Worm (Caenorhabditis elegans) whole organism, L1 larva: ENCODE results near the gene gbh-2.

Experiments used
- F16B12.6 ChIP-seq: fragments of 150-350 bp; optimal IDR thresholded peaks from 2 replicates; lab custom pipeline; 2014; ENCODE audit warnings: missing biosample characterization, missing genetic modification characterization
- alr-1 ChIP-seq: fragments of 200-800 bp; sonication (Bioruptor generic); optimal IDR thresholded peaks from 2 replicates; lab custom pipeline; 2018; ENCODE audit warnings: borderline replicate concordance, mild to moderate bottlenecking, missing genetic modification characterization, missing compliant biosample characterization
- blmp-1 ChIP-seq: fragments of 150-350 bp; optimal IDR thresholded peaks from 2 replicates; lab custom pipeline; 2014; ENCODE audit warnings: missing biosample characterization, missing genetic modification characterization
- ceh-88 ChIP-seq: fragments of 200-800 bp; sonication (Bioruptor generic); IDR thresholded peaks from 2 replicates; pipeline ENCODE4 v1.3.6; 2022; ENCODE audit warnings: missing genetic modification characterization, missing compliant biosample characterization
- efl-1 ChIP-seq, 4 experiments: fragments of 150-350 bp; optimal IDR thresholded peaks in 3 of 4; peaks in 1 of 4; 1 replicate in 1 of 4; 2 replicates in 3 of 4; lab custom pipeline; 2014; ENCODE audit warnings: missing biosample characterization in 2 of 4, missing genetic modification characterization in 2 of 4, missing genetic modification reagents in 2 of 4
- efl-3 ChIP-seq: fragments of 200-800 bp; sonication (Bioruptor generic); optimal IDR thresholded peaks from 2 replicates; lab custom pipeline; 2018; ENCODE audit warnings: mild to moderate bottlenecking, missing genetic modification characterization, missing compliant biosample characterization
- egl-13 ChIP-seq: sonication (generic microtip); optimal IDR thresholded peaks from 2 replicates; lab custom pipeline; 2016; ENCODE audit warnings: missing genotype, missing genetic modification reagents, missing genetic modification characterization, missing compliant biosample characterization
- elt-2 ChIP-seq: sonication (generic microtip); optimal IDR thresholded peaks from 2 replicates; lab custom pipeline; 2016; ENCODE audit warnings: missing genetic modification characterization, mild to moderate bottlenecking, inconsistent platforms, missing compliant biosample characterization, missing genetic modification reagents
- ets-5 ChIP-seq: fragments of 200-800 bp; sonication (Bioruptor generic); IDR thresholded peaks from 2 replicates; pipeline ENCODE4 v1.3.6; 2022; ENCODE audit warnings: missing genetic modification characterization, missing compliant biosample characterization
- grh-1 ChIP-seq: fragments of 200-800 bp; sonication (Bioruptor generic); IDR thresholded peaks from 2 replicates; pipeline ENCODE4 v1.3.6; 2022; ENCODE audit warnings: missing genetic modification reagents, missing genetic modification characterization, missing compliant biosample characterization
- hlh-4 ChIP-seq: sonication (generic microtip); optimal IDR thresholded peaks from 2 replicates; lab custom pipeline; 2016; ENCODE audit warnings: mild to moderate bottlenecking, missing genetic modification characterization, missing compliant biosample characterization
- hpl-2 ChIP-seq: fragments of 150-350 bp; optimal IDR thresholded peaks from 2 replicates; lab custom pipeline; 2014; ENCODE audit warnings: missing biosample characterization, missing genetic modification reagents, missing genetic modification characterization
- lin-35 ChIP-seq, 2 experiments: fragments of 150-350 bp; optimal IDR thresholded peaks; 2 replicates each; lab custom pipeline; 2014; ENCODE audit warnings: missing biosample characterization in 2 of 2, missing genetic modification characterization in 2 of 2, missing genetic modification reagents in 2 of 2
- mef-2 ChIP-seq: fragments of 150-350 bp; optimal IDR thresholded peaks from 2 replicates; lab custom pipeline; 2014; ENCODE audit warnings: missing biosample characterization, missing genetic modification characterization
- nhr-77 ChIP-seq: fragments of 150-350 bp; optimal IDR thresholded peaks from 2 replicates; lab custom pipeline; 2014; ENCODE audit warnings: missing biosample characterization, missing genetic modification characterization
- nhr-85 ChIP-seq: sonication (generic microtip); peaks from one replicate; lab custom pipeline; 2016; ENCODE audit warnings: missing genetic modification characterization, inconsistent platforms, missing compliant biosample characterization
- rnt-1 ChIP-seq: sonication (generic microtip); optimal IDR thresholded peaks from 2 replicates; lab custom pipeline; 2016; ENCODE audit warnings: mild to moderate bottlenecking, missing genetic modification characterization, moderate library complexity, missing compliant biosample characterization
- skn-1 ChIP-seq: fragments of 150-350 bp; optimal IDR thresholded peaks from 2 replicates; lab custom pipeline; 2014; ENCODE audit warnings: missing biosample characterization, missing genetic modification characterization
- snpc-4 ChIP-seq: fragments of 150-350 bp; optimal IDR thresholded peaks from 2 replicates; lab custom pipeline; 2014; ENCODE audit warnings: missing biosample characterization, missing genetic modification characterization
- snu-23 ChIP-seq: sonication (generic microtip); optimal IDR thresholded peaks from 2 replicates; lab custom pipeline; 2016; ENCODE audit warnings: missing genetic modification characterization, missing compliant biosample characterization
- sox-4 ChIP-seq: sonication (generic microtip); optimal IDR thresholded peaks from 2 replicates; lab custom pipeline; 2016; ENCODE audit warnings: missing genetic modification characterization, missing compliant biosample characterization
- sptf-1 ChIP-seq: fragments of 150-350 bp; optimal IDR thresholded peaks from 2 replicates; lab custom pipeline; 2014; ENCODE audit warnings: missing biosample characterization, missing genetic modification characterization

The gbh-2 gene

ce11 chrII:8531181-8531759 lies 45.6 kb downstream of the gbh-2 start, which contains the start of gene gldi-7:
Gene gldi-7, minus strand, starts transcription at chrII:8531222.
- no peak for TF ChIP-seq snpc-4 (tag; lab: Kevin White, UChicago)
- TF ChIP-seq skn-1 (tag; lab: Kevin White, UChicago) = no peak
- TF ChIP-seq rnt-1 (tag; lab: Kevin White, UChicago) = no peak
- TF ChIP-seq blmp-1 (tag; lab: Kevin White, UChicago) = peak; percentile 11
- TF ChIP-seq efl-3 (GFP tag; lab: Kevin White, UChicago) = no peak
- no peak for TF ChIP-seq sox-4 (tag; lab: Kevin White, UChicago)
- no peak for TF ChIP-seq ceh-88
- no peak for TF ChIP-seq efl-1 (optimal IDR thresholded peaks at IDR 0.05; lab: Kevin White, UChicago)
- peak in 1 of 2 experiments; percentile 54 for TF ChIP-seq efl-1 (GFP tag; optimal IDR thresholded peaks at IDR 0.05 in 1 of 2; lab: Kevin White, UChicago)
- TF ChIP-seq F16B12.6 = no peak

ce11 chrII:8532015-8532414 lies 46.3 kb downstream of the gbh-2 start:
- TF ChIP-seq snu-23 (GFP tag; lab: Kevin White, UChicago) = peak; percentile 11
- TF ChIP-seq blmp-1 (tag; lab: Kevin White, UChicago) = peak; percentile 98
- TF ChIP-seq rnt-1 (tag; lab: Kevin White, UChicago) = peak; percentile 6
- TF ChIP-seq efl-1 (optimal IDR thresholded peaks at IDR 0.05; lab: Kevin White, UChicago) = no peak
- TF ChIP-seq efl-1 (GFP tag; optimal IDR thresholded peaks at IDR 0.05 in 1 of 2; lab: Kevin White, UChicago) = peak in 1 of 2 experiments; percentile 31
- peak; percentile 8 for TF ChIP-seq nhr-85
- no peak for TF ChIP-seq skn-1 (tag; lab: Kevin White, UChicago)
- no peak for TF ChIP-seq elt-2 (tag; lab: Kevin White, UChicago)
- TF ChIP-seq ets-5 (GFP tag; lab: Robert Waterston, UW) = no peak

ce11 chrII:8536060-8536459 lies 50.4 kb downstream of the gbh-2 start, which contains the start of gene W01C9.2:
Gene W01C9.2, plus strand, starts transcription at chrII:8536360.
- TF ChIP-seq hpl-2 (no peak), nhr-85 (no peak), hlh-4 (tag; lab: Kevin White, UChicago) (no peak), alr-1 (tag; lab: Kevin White, UChicago) (no peak), egl-13 (tag; lab: Kevin White, UChicago) (no peak), mef-2 (tag; lab: Kevin White, UChicago) (no peak), nhr-77 (tag; lab: Kevin White, UChicago) (no peak), sptf-1 (tag; lab: Kevin White, UChicago) (no peak), grh-1 (GFP tag; lab: Robert Waterston, UW) (no peak), lin-35 (GFP tag; optimal IDR thresholded peaks at IDR 0.05; lab: Kevin White, UChicago) (no peak)
